Worm (Caenorhabditis elegans) whole organism, late embryonic: Measurements from ENCODE around the gene tlk-1.

Experiments
- K09A11.1 ChIP-seq: sonication (generic microtip); optimal IDR thresholded peaks from 2 replicates; lab custom pipeline; 2017; ENCODE audit warnings: antibody characterized with exemption, mild to moderate bottlenecking, missing genetic modification characterization, missing compliant biosample characterization; ENCODE audit not compliant: insufficient read depth
- T23F11.4 ChIP-seq: fragments of 200-800 bp; sonication (Bioruptor generic); optimal IDR thresholded peaks from 2 replicates; lab custom pipeline; 2018; ENCODE audit warnings: mild to moderate bottlenecking, missing genetic modification characterization, missing compliant biosample characterization
- Y22D7AL.16 ChIP-seq: sonication (generic microtip); optimal IDR thresholded peaks from 2 replicates; lab custom pipeline; 2016; ENCODE audit warnings: missing genetic modification characterization, missing compliant biosample characterization
- ama-1 ChIP-seq: fragments of 150-350 bp; optimal IDR thresholded peaks from 2 replicates; lab custom pipeline; 2014
- ceh-14 ChIP-seq: sonication (generic microtip); optimal IDR thresholded peaks from 2 replicates; lab custom pipeline; 2016; ENCODE audit warnings: missing genotype, missing genetic modification characterization, missing compliant biosample characterization
- ceh-18 ChIP-seq: sonication (generic microtip); optimal IDR thresholded peaks from 2 replicates; lab custom pipeline; 2016; ENCODE audit warnings: missing genetic modification characterization, missing compliant biosample characterization
- ceh-2 ChIP-seq: sonication (generic microtip); optimal IDR thresholded peaks from 2 replicates; lab custom pipeline; 2016; ENCODE audit warnings: missing genotype, missing genetic modification characterization, missing compliant biosample characterization
- ceh-24 ChIP-seq: sonication (generic microtip); optimal IDR thresholded peaks from 2 replicates; lab custom pipeline; 2016; ENCODE audit warnings: mild to moderate bottlenecking, missing genetic modification characterization, missing compliant biosample characterization
- ceh-30 ChIP-seq: fragments of 150-350 bp; optimal IDR thresholded peaks from 2 replicates; lab custom pipeline; 2014; ENCODE audit warnings: missing biosample characterization, missing genetic modification characterization
- ceh-45 ChIP-seq: fragments of 200-800 bp; sonication (Bioruptor generic); IDR thresholded peaks from 2 replicates; pipeline ENCODE4 v1.3.6; 2022; ENCODE audit warnings: missing genetic modification reagents, missing genetic modification characterization, missing compliant biosample characterization
- ceh-6 ChIP-seq: fragments of 200-800 bp; sonication (Bioruptor generic); optimal IDR thresholded peaks from 2 replicates; lab custom pipeline; 2018; ENCODE audit warnings: mild to moderate bottlenecking, missing genetic modification characterization, missing compliant biosample characterization
- elt-2 ChIP-seq: sonication (generic microtip); optimal IDR thresholded peaks from 2 replicates; lab custom pipeline; 2016; ENCODE audit warnings: missing genetic modification reagents, missing genetic modification characterization, missing compliant biosample characterization
- eyg-1 ChIP-seq: sonication (generic microtip); optimal IDR thresholded peaks from 2 replicates; lab custom pipeline; 2016; ENCODE audit warnings: missing genotype, missing genetic modification characterization, missing compliant biosample characterization
- fkh-10 ChIP-seq: fragments of 150-350 bp; optimal IDR thresholded peaks from 2 replicates; lab custom pipeline; 2014; ENCODE audit warnings: missing biosample characterization, missing genetic modification reagents, missing genetic modification characterization
- hlh-30 ChIP-seq: sonication (generic microtip); optimal IDR thresholded peaks from 2 replicates; lab custom pipeline; 2017; ENCODE audit warnings: antibody characterized with exemption, missing genetic modification characterization, missing compliant biosample characterization; ENCODE audit not compliant: insufficient read depth
- lim-6 ChIP-seq: sonication (generic microtip); optimal IDR thresholded peaks from 2 replicates; lab custom pipeline; 2016; ENCODE audit warnings: missing genetic modification characterization, missing compliant biosample characterization
- madf-2 ChIP-seq: sonication (generic microtip); optimal IDR thresholded peaks from 2 replicates; lab custom pipeline; 2017; ENCODE audit warnings: missing genetic modification characterization, missing compliant biosample characterization
- nfya-1 ChIP-seq: sonication (generic microtip); optimal IDR thresholded peaks from 2 replicates; lab custom pipeline; 2017; ENCODE audit warnings: missing genetic modification characterization, mild to moderate bottlenecking, missing compliant biosample characterization, antibody characterized with exemption, moderate library complexity
- nhr-232 ChIP-seq: sonication (generic microtip); optimal IDR thresholded peaks from 2 replicates; lab custom pipeline; 2016; ENCODE audit warnings: missing genetic modification characterization, missing compliant biosample characterization
- odd-2 ChIP-seq: sonication (generic microtip); optimal IDR thresholded peaks from 2 replicates; lab custom pipeline; 2017; ENCODE audit warnings: antibody characterized with exemption, mild to moderate bottlenecking, missing genetic modification characterization, missing compliant biosample characterization
- pat-9 ChIP-seq: fragments of 200-800 bp; sonication (Bioruptor generic); optimal IDR thresholded peaks from 2 replicates; lab custom pipeline; 2018; ENCODE audit warnings: mild to moderate bottlenecking, missing genetic modification characterization, moderate library complexity, missing compliant biosample characterization
- pha-4 ChIP-seq: fragments of 150-350 bp; optimal IDR thresholded peaks from 2 replicates; lab custom pipeline; 2018; ENCODE audit warnings: missing biosample characterization, missing genetic modification reagents, missing genetic modification characterization
- pros-1 ChIP-seq: fragments of 150-350 bp; optimal IDR thresholded peaks from 2 replicates; lab custom pipeline; 2014; ENCODE audit warnings: missing biosample characterization, missing genetic modification reagents, missing genetic modification characterization
- ref-2 ChIP-seq: sonication (generic microtip); optimal IDR thresholded peaks from 2 replicates; lab custom pipeline; 2016; ENCODE audit warnings: missing genetic modification characterization, missing compliant biosample characterization
- rnt-1 ChIP-seq: sonication (generic microtip); optimal IDR thresholded peaks from 2 replicates; lab custom pipeline; 2016; ENCODE audit warnings: missing genetic modification characterization, missing compliant biosample characterization
- sox-2 ChIP-seq: fragments of 200-800 bp; sonication (Bioruptor generic); IDR thresholded peaks from 2 replicates; pipeline ENCODE4 v1.3.6; 2022; ENCODE audit warnings: missing genetic modification reagents, missing genetic modification characterization, missing compliant biosample characterization
- unc-42 ChIP-seq: sonication (generic microtip); optimal IDR thresholded peaks from 2 replicates; lab custom pipeline; 2016; ENCODE audit warnings: missing genotype, missing genetic modification characterization, missing compliant biosample characterization
- unc-55 ChIP-seq: sonication (generic microtip); optimal IDR thresholded peaks from 2 replicates; lab custom pipeline; 2017; ENCODE audit warnings: missing biosample characterization, missing genetic modification reagents, missing genetic modification characterization
- zip-5 ChIP-seq: sonication (generic microtip); optimal IDR thresholded peaks from 2 replicates; lab custom pipeline; 2016; ENCODE audit warnings: missing genetic modification characterization, missing compliant biosample characterization

The tlk-1 gene

DNA sequence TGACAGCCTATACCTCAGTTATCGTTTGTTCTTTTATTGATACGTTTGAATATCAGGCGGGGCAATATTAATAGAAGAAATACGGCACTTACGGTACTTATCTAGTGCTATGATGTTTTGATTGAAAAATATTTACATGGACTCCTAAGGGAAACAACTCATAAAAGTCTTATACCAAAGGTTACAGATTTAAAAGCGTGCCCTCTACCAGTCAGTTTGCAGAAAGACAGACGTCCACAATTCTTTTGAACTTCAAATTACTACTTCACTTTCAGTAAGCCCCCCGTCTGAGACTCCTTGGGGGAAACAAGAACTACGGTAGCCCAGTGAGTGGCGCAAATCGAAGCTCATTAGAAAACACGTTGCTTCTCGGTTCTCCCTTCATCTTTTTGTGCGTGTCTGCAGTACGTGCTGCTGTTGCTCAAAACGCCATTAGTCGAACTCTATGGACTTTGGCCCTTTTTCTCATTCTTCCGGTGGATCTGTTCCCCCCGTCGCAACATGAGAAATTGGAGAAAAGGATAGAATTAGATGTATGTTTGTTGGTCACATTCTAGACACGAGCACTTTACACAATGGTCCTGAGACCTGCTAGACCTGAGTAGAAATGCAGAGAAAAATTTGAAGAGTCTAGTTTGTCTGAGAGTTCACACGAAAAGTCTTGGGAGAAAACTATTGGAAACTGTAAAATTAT lies 37.3 kb upstream of the tlk-1 start:
- peak; percentile 49 for TF ChIP-seq ceh-18 (tag; lab: Kevin White, UChicago)
- no peak for TF ChIP-seq nhr-232 (tag; lab: Kevin White, UChicago)

DNA sequence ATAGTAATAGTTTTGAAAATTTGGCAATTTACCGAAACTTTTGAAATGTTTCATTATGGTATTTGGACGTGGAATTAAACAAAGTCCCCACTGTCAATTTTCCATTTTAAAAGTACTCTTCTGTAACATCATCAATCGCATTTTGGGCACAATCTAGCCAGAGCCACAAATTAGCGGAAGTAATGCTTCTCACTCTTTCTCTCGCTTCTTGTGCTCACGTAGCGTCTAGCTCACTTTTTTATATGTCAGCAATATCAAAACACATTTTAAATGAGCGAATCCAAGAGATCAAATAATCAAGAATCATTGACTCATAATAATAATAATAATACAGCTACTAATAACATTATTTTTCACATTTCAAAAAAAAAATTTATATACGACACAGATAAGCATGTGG lies 35.7 kb upstream of the tlk-1 start:
- no peak for TF ChIP-seq pat-9
- no peak for TF ChIP-seq ceh-30 (tag; lab: Kevin White, UChicago)
- no peak for TF ChIP-seq pros-1 (tag; lab: Kevin White, UChicago)
- TF ChIP-seq ceh-24 (tag; lab: Kevin White, UChicago), result no peak
- TF ChIP-seq K09A11.1 (tag; lab: Kevin White, UChicago), result no peak
- no peak for TF ChIP-seq ceh-2 (tag; lab: Kevin White, UChicago)
- no peak for TF ChIP-seq zip-5 (tag; lab: Kevin White, UChicago)
- no peak for TF ChIP-seq fkh-10 (GFP tag; lab: Kevin White, UChicago)
- TF ChIP-seq ama-1 (lab: Kevin White, UChicago), result no peak
- no peak for TF ChIP-seq unc-55 (GFP tag; lab: Kevin White, UChicago)
- no peak for TF ChIP-seq ceh-14 (tag; lab: Kevin White, UChicago)
- TF ChIP-seq lim-6 (tag; lab: Kevin White, UChicago), result no peak
- no peak for TF ChIP-seq eyg-1 (tag; lab: Kevin White, UChicago)
- TF ChIP-seq ceh-45 (GFP tag; lab: Robert Waterston, UW), result no peak
- TF ChIP-seq nhr-232 (tag; lab: Kevin White, UChicago), result no peak
- no peak for TF ChIP-seq ceh-6 (GFP tag; lab: Kevin White, UChicago)
- no peak for TF ChIP-seq elt-2
- no peak for TF ChIP-seq Y22D7AL.16 (tag; lab: Kevin White, UChicago)

ce11 chrIII:9664484-9665221 lies 35.0 kb upstream of the tlk-1 start:
- TF ChIP-seq pha-4 (tag; lab: Kevin White, UChicago) (no peak), T23F11.4 (GFP tag; lab: Kevin White, UChicago) (no peak), unc-42 (tag; lab: Kevin White, UChicago) (peak; percentile 46), odd-2 (peak; percentile 13)
- TF ChIP-seq, all 69 proteins: peak for 2

ce11 chrIII:9665490-9666179 lies 34.0 kb upstream of the tlk-1 start:
- TF ChIP-seq ceh-45 (GFP tag; lab: Robert Waterston, UW) (no peak), madf-2 (tag; lab: Kevin White, UChicago) (no peak), nfya-1 (peak; percentile 19), K09A11.1 (tag; lab: Kevin White, UChicago) (no peak), unc-55 (GFP tag; lab: Kevin White, UChicago) (peak; percentile 51), elt-2 (peak; percentile 15), rnt-1 (tag; lab: Kevin White, UChicago) (peak; percentile 13), sox-2 (no peak)

DNA sequence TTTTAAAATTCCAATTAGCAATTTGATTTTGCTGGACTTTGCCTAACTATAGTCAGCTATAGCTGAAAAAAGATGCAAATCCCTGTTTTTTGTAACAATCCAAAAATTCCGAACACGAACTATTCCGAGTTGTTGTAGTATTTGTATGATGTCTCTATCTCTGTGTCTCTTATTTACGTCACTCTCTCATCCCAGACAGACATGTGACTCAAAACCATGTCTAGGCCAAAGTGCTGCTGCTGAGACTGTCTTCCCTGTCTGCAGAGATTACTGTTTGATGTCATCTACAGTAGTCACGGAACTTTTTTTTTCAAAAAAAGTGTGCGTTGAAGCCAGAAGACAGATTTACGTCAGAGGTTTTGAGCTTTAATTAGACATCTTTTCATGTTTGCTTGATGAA lies 33.4 kb upstream of the tlk-1 start:
- TF ChIP-seq ref-2 (tag; lab: Kevin White, UChicago) (no peak), pros-1 (tag; lab: Kevin White, UChicago) (no peak), unc-42 (tag; lab: Kevin White, UChicago) (no peak), Y22D7AL.16 (tag; lab: Kevin White, UChicago) (no peak), hlh-30 (tag; lab: Kevin White, UChicago) (peak; percentile 48)
